Fruit fly (Drosophila melanogaster): ENCODE measurements around the gene CG9231.

CG9231 gene

DNA sequence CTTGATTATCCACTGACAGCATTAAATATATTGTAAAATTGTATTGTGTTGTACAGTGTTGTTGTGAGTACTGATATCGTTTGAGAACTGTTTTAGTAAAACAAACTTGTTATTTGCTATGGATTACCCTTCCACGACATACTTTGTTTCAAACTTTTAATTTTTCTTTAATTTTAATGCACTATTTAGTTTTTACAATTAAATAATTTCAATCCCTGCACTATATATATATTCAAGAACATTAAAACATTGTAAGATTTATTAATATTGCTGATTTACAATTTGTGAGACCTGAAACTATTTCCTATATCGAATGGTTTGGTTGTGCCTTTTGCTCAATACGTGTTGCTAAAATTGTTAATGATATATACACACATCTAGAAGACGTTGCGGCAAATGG lies 41.7 kb downstream of the CG9231 start, which contains the start of the genes CG46434 and Dred:
Gene CG46434 (minus strand): TSS at position 101 of the 400 bp plus-strand sequence.
Gene Dred (minus strand): TSS at position 101 of the 400 bp plus-strand sequence.
- TF ChIP-seq D1 (tag; optimal IDR thresholded peaks at IDR 0.05) (no peak), CG12605 (GFP tag; IDR thresholded peaks at IDR 0.05) (no peak), CG9948 (tag; optimal IDR thresholded peaks at IDR 0.05) (no peak), Snoo (tag; optimal IDR thresholded peaks at IDR 0.05) (no peak), CG13204 (GFP tag; optimal IDR thresholded peaks at IDR 0.05) (no peak), rn (GFP tag; IDR thresholded peaks at IDR 0.05) (no peak), CG8159 (tag; optimal IDR thresholded peaks at IDR 0.05) (no peak), Pif1A (GFP tag; optimal IDR thresholded peaks at IDR 0.05) (no peak), CG32121 (GFP tag; IDR thresholded peaks at IDR 0.05) (no peak), CG10348 (GFP tag; IDR thresholded peaks at IDR 0.05) (no peak), gl (tag; optimal IDR thresholded peaks at IDR 0.05) (no peak), EcR (GFP tag; optimal IDR thresholded peaks at IDR 0.05) (no peak), CG34367 (tag; optimal IDR thresholded peaks at IDR 0.05) (no peak), CG15710 (tag; optimal IDR thresholded peaks at IDR 0.05) (no peak), fd96Ca (GFP tag; IDR thresholded peaks at IDR 0.05) (no peak), CG17806 (tag; optimal IDR thresholded peaks at IDR 0.05) (no peak)
